Fruit fly (Drosophila melanogaster) whole organism, wandering third instar larva: Measurements from ENCODE around the gene NaPi-III.

Experiments used
- Abd-B ChIP-seq: fragments of >200 bp; optimal IDR thresholded peaks from 2 replicates; lab custom pipeline; 2017; ENCODE audit warnings: missing biosample characterization, missing genetic modification characterization
- CG32264 ChIP-seq: fragments of 200-800 bp; sonication (Bioruptor generic); optimal IDR thresholded peaks from 2 replicates; lab custom pipeline; 2016; ENCODE audit warnings: missing biosample characterization, missing genetic modification characterization
- CG9705 ChIP-seq: fragments of 200-800 bp; sonication (Bioruptor generic); optimal IDR thresholded peaks from 2 replicates; lab custom pipeline; 2018; ENCODE audit warnings: missing biosample characterization, mild to moderate bottlenecking, missing genetic modification characterization
- CrebA ChIP-seq: fragments of 200-800 bp; sonication (Bioruptor generic); optimal IDR thresholded peaks from 2 replicates; lab custom pipeline; 2016; ENCODE audit warnings: missing biosample characterization, mild to moderate bottlenecking, missing genetic modification characterization, borderline replicate concordance
- Dfd ChIP-seq: fragments of >200 bp; optimal IDR thresholded peaks from 2 replicates; lab custom pipeline; 2017; ENCODE audit warnings: missing biosample characterization, missing genetic modification characterization
- Dif ChIP-seq: fragments of 200-275, 200-300 bp; sonication (Bioruptor generic); optimal IDR thresholded peaks from 2 replicates; lab custom pipeline; 2018; ENCODE audit warnings: missing biosample characterization, missing genetic modification characterization; ENCODE audit not compliant: partially characterized antibody
- GATAd ChIP-seq: sonication (Bioruptor generic); optimal IDR thresholded peaks from 2 replicates; lab custom pipeline; 2016; ENCODE audit warnings: missing biosample characterization, missing genetic modification characterization
- HLH106 ChIP-seq: fragments of 200-800 bp; optimal IDR thresholded peaks from 3 replicates; lab custom pipeline; 2019; ENCODE audit warnings: missing biosample characterization, mild to moderate bottlenecking, missing genetic modification characterization, moderate library complexity
- Hnf4 ChIP-seq: fragments of 200-800 bp; sonication (Bioruptor generic); optimal IDR thresholded peaks from 2 replicates; lab custom pipeline; 2016; ENCODE audit warnings: missing biosample characterization, mild to moderate bottlenecking, missing genetic modification characterization
- Hr78 ChIP-seq: fragments of >200 bp; optimal IDR thresholded peaks from 2 replicates; lab custom pipeline; 2017; ENCODE audit warnings: missing biosample characterization, missing genetic modification characterization
- Hr83 ChIP-seq: fragments of 200-300 bp; sonication (Bioruptor generic); optimal IDR thresholded peaks from 2 replicates; lab custom pipeline; 2016; ENCODE audit warnings: missing biosample characterization, mild to moderate bottlenecking, missing genetic modification characterization, moderate library complexity; ENCODE audit not compliant: poor library complexity, severe bottlenecking
- Jra ChIP-seq: sonication (Bioruptor generic); optimal IDR thresholded peaks from 2 replicates; lab custom pipeline; 2016; ENCODE audit warnings: missing biosample characterization, missing genetic modification characterization
- Mio ChIP-seq: sonication (Bioruptor generic); optimal IDR thresholded peaks from 2 replicates; lab custom pipeline; 2016; ENCODE audit warnings: missing biosample characterization, missing genetic modification characterization
- Myc ChIP-seq: fragments of >200 bp; optimal IDR thresholded peaks from 2 replicates; lab custom pipeline; 2017
- N ChIP-seq: fragments of >200 bp; optimal IDR thresholded peaks from 2 replicates; lab custom pipeline; 2018; ENCODE audit warnings: missing biosample characterization, missing external identifiers, missing genetic modification characterization
- OdsH ChIP-seq: fragments of 200-800 bp; sonication (Bioruptor generic); optimal IDR thresholded peaks from 2 replicates; lab custom pipeline; 2016; ENCODE audit warnings: missing biosample characterization, mild to moderate bottlenecking, missing genetic modification characterization
- Rel ChIP-seq, 2 experiments: fragments of 200-800 bp; sonication (Bioruptor generic) in 1 of 2; optimal IDR thresholded peaks; 2 replicates in 1 of 2; 3 replicates in 1 of 2; lab custom pipeline; 2016 to 2019; ENCODE audit warnings: mild to moderate bottlenecking in 2 of 2, missing biosample characterization in 2 of 2, missing genetic modification characterization in 2 of 2, moderate library complexity in 1 of 2
- Sp1 ChIP-seq: fragments of 200-800 bp; sonication (Bioruptor generic); optimal IDR thresholded peaks from 3 replicates; lab custom pipeline; 2019; ENCODE audit warnings: missing biosample characterization, mild to moderate bottlenecking, missing genetic modification characterization, moderate library complexity
- Vsx2 ChIP-seq: fragments of 200-300, 225-300 bp; sonication (Bioruptor generic); optimal IDR thresholded peaks from 2 replicates; lab custom pipeline; 2018; ENCODE audit warnings: missing biosample characterization, missing genetic modification characterization; ENCODE audit not compliant: partially characterized antibody
- br ChIP-seq: fragments of 200-800 bp; sonication (Bioruptor generic); optimal IDR thresholded peaks from 2 replicates; lab custom pipeline; 2016; ENCODE audit warnings: missing biosample characterization, missing genetic modification characterization
- brk ChIP-seq: fragments of 200-800 bp; sonication (Bioruptor generic); optimal IDR thresholded peaks from 2 replicates; lab custom pipeline; 2016; ENCODE audit warnings: missing biosample characterization, mild to moderate bottlenecking, missing genetic modification characterization
- dl ChIP-seq, 2 experiments: fragments of 175-275, 200-275 bp in 1 of 2; fragments of 200-275 bp in 1 of 2; sonication (Bioruptor generic); optimal IDR thresholded peaks; lab custom pipeline; 2018; ENCODE audit warnings: mild to moderate bottlenecking in 2 of 2, missing biosample characterization in 2 of 2, missing genetic modification characterization in 2 of 2, moderate library complexity in 2 of 2; ENCODE audit not compliant: partially characterized antibody in 2 of 2, insufficient read depth in 1 of 2
- dmrt93B ChIP-seq: fragments of 200-800 bp; sonication (Bioruptor generic); optimal IDR thresholded peaks from 2 replicates; lab custom pipeline; 2018; ENCODE audit warnings: missing biosample characterization, mild to moderate bottlenecking, missing genetic modification characterization
- dsf ChIP-seq: sonication (Bioruptor generic); optimal IDR thresholded peaks from 2 replicates; lab custom pipeline; 2016; ENCODE audit warnings: missing biosample characterization, missing genetic modification characterization, borderline replicate concordance
- ey ChIP-seq: fragments of 200-800 bp; sonication (Bioruptor generic); optimal IDR thresholded peaks from 2 replicates; lab custom pipeline; 2016; ENCODE audit warnings: missing biosample characterization, missing genetic modification characterization
- foxo ChIP-seq, 2 experiments: fragments of 200-800 bp; sonication (Bioruptor generic); optimal IDR thresholded peaks; 2 replicates in 1 of 2; 3 replicates in 1 of 2; lab custom pipeline; 2016 to 2017; ENCODE audit warnings: missing biosample characterization in 2 of 2, missing genetic modification characterization in 2 of 2
- fru ChIP-seq: fragments of 200-800 bp; sonication (Bioruptor generic); optimal IDR thresholded peaks from 3 replicates; lab custom pipeline; 2016; ENCODE audit warnings: missing biosample characterization, mild to moderate bottlenecking, missing genetic modification characterization
- h ChIP-seq: fragments of 200-800 bp; sonication (Bioruptor generic); optimal IDR thresholded peaks from 3 replicates; lab custom pipeline; 2016; ENCODE audit warnings: missing biosample characterization, mild to moderate bottlenecking, missing genetic modification characterization
- jim ChIP-seq: fragments of 175-275, 200-325 bp; sonication (Bioruptor generic); optimal IDR thresholded peaks from 2 replicates; lab custom pipeline; 2016; ENCODE audit warnings: missing biosample characterization, mild to moderate bottlenecking, missing genetic modification characterization
- lola ChIP-seq: fragments of >200 bp; optimal IDR thresholded peaks from 2 replicates; lab custom pipeline; 2017; ENCODE audit warnings: missing biosample characterization, missing genetic modification characterization
- pan ChIP-seq: fragments of >200 bp; optimal IDR thresholded peaks from 2 replicates; lab custom pipeline; 2017
- psq ChIP-seq: fragments of 200-800 bp; sonication (Bioruptor generic); optimal IDR thresholded peaks from 3 replicates; lab custom pipeline; 2017; ENCODE audit warnings: missing biosample characterization, mild to moderate bottlenecking, missing genetic modification characterization, moderate library complexity
- rgr ChIP-seq: fragments of 200-800 bp; sonication (Bioruptor generic); optimal IDR thresholded peaks from 3 replicates; lab custom pipeline; 2016; ENCODE audit warnings: missing biosample characterization, mild to moderate bottlenecking, missing genetic modification characterization
- sage ChIP-seq: fragments of 200-800 bp; sonication (Bioruptor generic); optimal IDR thresholded peaks from 2 replicates; lab custom pipeline; 2016; ENCODE audit warnings: missing biosample characterization, mild to moderate bottlenecking, missing genetic modification characterization
- sv ChIP-seq: fragments of 200-800 bp; sonication (Bioruptor generic); optimal IDR thresholded peaks from 3 replicates; lab custom pipeline; 2016; ENCODE audit warnings: missing biosample characterization, missing genetic modification characterization
- tai ChIP-seq: sonication (Bioruptor generic); optimal IDR thresholded peaks from 2 replicates; lab custom pipeline; 2016; ENCODE audit warnings: missing biosample characterization, missing genetic modification characterization
- usp ChIP-seq: fragments of >200 bp; optimal IDR thresholded peaks from 2 replicates; lab custom pipeline; 2017; ENCODE audit warnings: missing biosample characterization, missing genetic modification characterization
- woc ChIP-seq: sonication (Bioruptor generic); optimal IDR thresholded peaks from 2 replicates; lab custom pipeline; 2016; ENCODE audit warnings: missing biosample characterization, mild to moderate bottlenecking, missing genetic modification characterization

The NaPi-III gene

DNA sequence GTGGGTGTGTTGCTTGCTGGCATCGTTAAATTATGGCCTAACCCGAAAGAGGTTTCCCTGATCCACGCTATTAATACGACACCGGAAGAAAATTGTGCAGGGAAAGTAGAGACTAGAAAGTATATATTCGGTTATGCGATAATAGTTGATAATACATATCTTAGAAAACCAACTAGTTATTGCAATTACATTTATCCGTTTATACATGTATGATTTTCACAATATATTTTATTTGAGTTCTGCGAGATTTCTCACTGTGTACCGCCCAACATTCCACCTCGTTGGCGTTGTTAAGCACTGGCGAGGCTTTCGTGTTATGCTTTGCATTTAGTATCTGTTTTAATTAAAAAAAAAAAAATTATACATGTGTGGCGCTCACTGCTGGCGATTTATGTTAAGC, 32.2 kb downstream of the NaPi-III start (continued):
- TF ChIP-seq fru (GFP tag; lab: Kevin White, UChicago) = peak; percentile 20
- no peak for TF ChIP-seq dmrt93B

DNA sequence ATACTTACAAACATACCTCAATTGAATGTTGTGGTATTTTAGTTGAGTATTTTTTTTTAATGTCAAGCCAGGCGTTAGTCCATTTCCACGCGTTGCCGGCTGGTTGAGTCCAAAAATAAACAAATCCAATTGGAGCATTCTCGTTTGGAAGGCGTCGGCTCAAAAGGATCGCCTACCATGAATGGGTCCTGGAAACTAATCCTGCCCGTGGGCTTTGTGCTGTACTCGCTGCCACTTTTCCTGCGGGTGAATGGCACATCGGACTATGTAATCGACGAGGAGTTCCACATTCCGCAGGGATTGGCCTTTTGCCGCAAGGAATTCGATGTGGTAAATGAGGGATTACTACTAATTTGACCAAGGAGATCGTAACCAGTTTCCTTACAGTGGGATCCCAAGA, 41.8 kb downstream of the NaPi-III start, which contains the start of gene Alg10:
Alg10 (plus strand) TSS at position 73 of the 400 bp plus-strand sequence.
- TF ChIP-seq Dif (GFP tag; lab: Kevin White, UChicago) (no peak), dsf (GFP tag; lab: Kevin White, UChicago) (no peak), GATAd (GFP tag; lab: Kevin White, UChicago) (no peak), pan (lab: Kevin White, UChicago) (no peak), lola (no peak), foxo (GFP tag; optimal IDR thresholded peaks at IDR 0.05; lab: Kevin White, UChicago) (no peak), CG9705 (GFP tag; lab: Kevin White, UChicago) (no peak), tai (GFP tag; lab: Kevin White, UChicago) (no peak), sage (no peak), Mio (GFP tag; lab: Kevin White, UChicago) (no peak)
- TF ChIP-seq, all 38 proteins: peak for 0

- TF ChIP-seq OdsH (GFP tag; lab: Kevin White, UChicago) (peak; percentile 64), ey (GFP tag; lab: Kevin White, UChicago) (peak; percentile 15), Myc (lab: Kevin White, UChicago) (no peak), woc (GFP tag; lab: Kevin White, UChicago) (no peak), Hr78 (GFP tag; lab: Kevin White, UChicago) (no peak), dsf (GFP tag; lab: Kevin White, UChicago) (no peak), CG9705 (GFP tag; lab: Kevin White, UChicago) (peak; percentile 56), foxo (GFP tag; optimal IDR thresholded peaks at IDR 0.05; lab: Kevin White, UChicago) (peak in 1 of 2 experiments; percentile 30), tai (GFP tag; lab: Kevin White, UChicago) (no peak), lola (no peak), br (GFP tag; lab: Kevin White, UChicago) (peak; percentile 80), N (no peak), Dif (GFP tag; lab: Kevin White, UChicago) (no peak), Vsx2 (GFP tag; lab: Kevin White, UChicago) (no peak), h (peak; percentile 72), dmrt93B (peak; percentile 74), Rel (GFP tag; optimal IDR thresholded peaks at IDR 0.05; lab: Kevin White, UChicago) (no peak), Rel (tag; optimal IDR thresholded peaks at IDR 0.05; lab: Kevin White, UChicago) (no peak), dl (GFP tag; optimal IDR thresholded peaks at IDR 0.05; lab: Kevin White, UChicago; ENCODE audit: insufficient read depth in 1 of 2, partially characterized antibody in 2 of 2) (no peak), Abd-B (GFP tag; lab: Kevin White, UChicago) (no peak), brk (GFP tag; lab: Kevin White, UChicago) (no peak), jim (GFP tag; lab: Kevin White, UChicago) (no peak), Jra (no peak), pan (lab: Kevin White, UChicago) (no peak), Hnf4 (GFP tag; lab: Kevin White, UChicago) (no peak), fru (GFP tag; lab: Kevin White, UChicago) (peak; percentile 63), CG32264 (GFP tag; lab: Kevin White, UChicago) (no peak), Dfd (GFP tag; lab: Kevin White, UChicago) (no peak), psq (GFP tag; lab: Kevin White, UChicago) (peak; percentile 9), sv (GFP tag; lab: Kevin White, UChicago) (no peak), usp (GFP tag; lab: Kevin White, UChicago) (no peak), HLH106 (tag; lab: Kevin White, UChicago) (peak; percentile 45), GATAd (GFP tag; lab: Kevin White, UChicago) (no peak), rgr (GFP tag; lab: Kevin White, UChicago) (peak; percentile 82), Hr83 (GFP tag; lab: Kevin White, UChicago) (peak; percentile 87), Mio (GFP tag; lab: Kevin White, UChicago) (no peak), CrebA (no peak), sage (no peak), Sp1 (GFP tag; lab: Kevin White, UChicago) (peak; percentile 57)
These were observed 46.4 kb downstream of the NaPi-III start, which contains the start of the genes wls and Adck5 for dm6 chr3L:11169299-11170181. TSS of gene wls (minus strand) at chr3L:11169625. TSS of gene Adck5 (plus strand) at chr3L:11169817.
